Fruit fly (Drosophila melanogaster) whole organism, embryonic: ENCODE results near the gene Coq7.
A peak's percentile ranks its signal among the peaks of the same experiment; 100 is the strongest.

Source experiments
- Antp ChIP-seq: fragments of 200-800 bp; sonication (Bioruptor generic); optimal IDR thresholded peaks from 3 replicates; lab custom pipeline; 2016; ENCODE audit warnings: missing biosample characterization, missing genetic modification characterization
- CG1024 ChIP-seq: fragments of 200-800 bp; sonication (Bioruptor generic); IDR thresholded peaks from 2 replicates; pipeline ENCODE4 v1.3.6; 2022; ENCODE audit warnings: missing biosample characterization, missing genetic modification characterization
- CG10462 ChIP-seq: fragments of 200-800 bp; sonication (Bioruptor generic); optimal IDR thresholded peaks from 2 replicates; lab custom pipeline; 2016; ENCODE audit warnings: missing biosample characterization, missing genetic modification characterization
- CG11456 ChIP-seq: fragments of 200-800 bp; sonication (Bioruptor generic); IDR thresholded peaks from 3 replicates; pipeline ENCODE4 v1.3.6; 2022; ENCODE audit warnings: missing biosample characterization, missing genetic modification characterization
- CG11504 ChIP-seq: fragments of 200-800 bp; sonication (Bioruptor generic); optimal IDR thresholded peaks from 3 replicates; lab custom pipeline; 2019; ENCODE audit warnings: missing biosample characterization, mild to moderate bottlenecking, missing genetic modification characterization, moderate library complexity
- CG11560 ChIP-seq: fragments of 200-800 bp; sonication (Bioruptor generic); IDR thresholded peaks from 3 replicates; pipeline ENCODE4 v1.3.6; 2022; ENCODE audit warnings: missing biosample characterization, missing genetic modification characterization
- CG12299 ChIP-seq: fragments of 200-800 bp; sonication (Bioruptor generic); optimal IDR thresholded peaks from 2 replicates; lab custom pipeline; 2018; ENCODE audit warnings: missing biosample characterization, mild to moderate bottlenecking, missing genetic modification characterization
- CG13287 ChIP-seq: fragments of 200-800 bp; sonication (Bioruptor generic); IDR thresholded peaks from 2 replicates; pipeline ENCODE4 v1.3.6; 2022; ENCODE audit warnings: missing biosample characterization, missing genetic modification characterization; ENCODE audit not compliant: partially characterized antibody
- CG13424 ChIP-seq: fragments of 200-800 bp; sonication (Bioruptor generic); optimal IDR thresholded peaks from 2 replicates; lab custom pipeline; 2019; ENCODE audit warnings: missing biosample characterization, mild to moderate bottlenecking, missing genetic modification characterization, moderate library complexity
- CG13624 ChIP-seq: fragments of 200-800 bp; sonication (Bioruptor generic); optimal IDR thresholded peaks from 2 replicates; lab custom pipeline; 2016; ENCODE audit warnings: missing biosample characterization, missing genetic modification characterization
- CG14667 ChIP-seq: fragments of 200-800 bp; sonication (Bioruptor generic); IDR thresholded peaks from 2 replicates; pipeline ENCODE4 v1.3.6; 2022; ENCODE audit warnings: missing biosample characterization, missing genetic modification characterization
- CG17186 ChIP-seq: fragments of 200-800 bp; sonication (Bioruptor generic); optimal IDR thresholded peaks from 3 replicates; lab custom pipeline; 2017; ENCODE audit warnings: missing biosample characterization, missing genetic modification reagents, missing genetic modification characterization
- CG18599 ChIP-seq: fragments of 200-800 bp; sonication (Bioruptor generic); optimal IDR thresholded peaks from 3 replicates; lab custom pipeline; 2017; ENCODE audit warnings: missing biosample characterization, missing genetic modification characterization, mild to moderate bottlenecking, moderate library complexity, missing genetic modification reagents
- CG2116 ChIP-seq: fragments of 200-800 bp; sonication (Bioruptor generic); optimal IDR thresholded peaks from 3 replicates; lab custom pipeline; 2018; ENCODE audit warnings: missing biosample characterization, mild to moderate bottlenecking, missing genetic modification characterization
- CG2875 ChIP-seq: fragments of 200-800 bp; sonication (Bioruptor generic); optimal IDR thresholded peaks from 2 replicates; lab custom pipeline; 2017; ENCODE audit warnings: missing biosample characterization, mild to moderate bottlenecking, missing genetic modification characterization, missing genetic modification reagents
- CG3163 ChIP-seq: fragments of 200-800 bp; sonication (Bioruptor generic); optimal IDR thresholded peaks from 3 replicates; lab custom pipeline; 2016; ENCODE audit warnings: missing biosample characterization, missing genetic modification characterization
- CG32532 ChIP-seq: fragments of 200-800 bp; sonication (Bioruptor generic); IDR thresholded peaks from 2 replicates; pipeline ENCODE4 v1.3.6; 2022; ENCODE audit warnings: missing biosample characterization, missing genetic modification characterization
- CG34422 ChIP-seq: fragments of 200-800 bp; sonication (Bioruptor generic); IDR thresholded peaks from 3 replicates; pipeline ENCODE4 v1.3.6; 2022; ENCODE audit warnings: missing biosample characterization, missing genetic modification characterization
- CG42726 ChIP-seq: fragments of 200-800 bp; sonication (Bioruptor generic); IDR thresholded peaks from 2 replicates; pipeline ENCODE4 v1.3.6; 2022; ENCODE audit warnings: missing biosample characterization, missing genetic modification characterization; ENCODE audit not compliant: partially characterized antibody
- CG4730 ChIP-seq: fragments of 200-800 bp; sonication (Bioruptor generic); IDR thresholded peaks from 2 replicates; pipeline ENCODE4 v1.3.6; 2022; ENCODE audit warnings: missing biosample characterization, missing genetic modification characterization
- CG7786 ChIP-seq: fragments of 200-800 bp; sonication (Bioruptor generic); optimal IDR thresholded peaks from 2 replicates; lab custom pipeline; 2016; ENCODE audit warnings: missing biosample characterization, missing genetic modification characterization
- CG8290 ChIP-seq, 3 experiments: fragments of 200-800 bp; sonication (Bioruptor generic); optimal IDR thresholded peaks; 2 replicates each; lab custom pipeline; 2016 to 2019; ENCODE audit warnings: missing biosample characterization in 3 of 3, missing genetic modification characterization in 3 of 3, mild to moderate bottlenecking in 2 of 3, moderate library complexity in 1 of 3
- CG8388 ChIP-seq: fragments of 200-800 bp; sonication (Bioruptor generic); optimal IDR thresholded peaks from 2 replicates; lab custom pipeline; 2019; ENCODE audit warnings: missing biosample characterization, mild to moderate bottlenecking, missing genetic modification characterization, moderate library complexity
- CG8478 ChIP-seq: fragments of >200 bp; optimal IDR thresholded peaks from 2 replicates; lab custom pipeline; 2018
- HmgD ChIP-seq: fragments of 200-800 bp; sonication (Bioruptor generic); optimal IDR thresholded peaks from 3 replicates; lab custom pipeline; 2016; ENCODE audit warnings: missing biosample characterization, missing genetic modification characterization
- HmgZ ChIP-seq: fragments of 200-800 bp; sonication (Bioruptor generic); optimal IDR thresholded peaks from 2 replicates; lab custom pipeline; 2018; ENCODE audit warnings: missing biosample characterization, mild to moderate bottlenecking, missing genetic modification characterization
- Hmr ChIP-seq: fragments of 200-800 bp; sonication (Bioruptor generic); optimal IDR thresholded peaks from 3 replicates; lab custom pipeline; 2017; ENCODE audit warnings: mild to moderate bottlenecking, missing biosample characterization, missing genetic modification reagents, missing genetic modification characterization
- Jarid2 ChIP-seq: fragments of 200-800 bp; sonication (Bioruptor generic); optimal IDR thresholded peaks from 3 replicates; lab custom pipeline; 2017; ENCODE audit warnings: mild to moderate bottlenecking, missing biosample characterization, missing genetic modification reagents, missing genetic modification characterization
- Kr ChIP-seq: fragments of 200-800 bp; sonication (Bioruptor generic); optimal IDR thresholded peaks from 2 replicates; lab custom pipeline; 2017; ENCODE audit warnings: missing biosample characterization, mild to moderate bottlenecking, missing genetic modification characterization
- NC2β ChIP-seq: fragments of 200-800 bp; sonication (Bioruptor generic); optimal IDR thresholded peaks from 2 replicates; lab custom pipeline; 2016; ENCODE audit warnings: missing biosample characterization, missing genetic modification characterization
- PHDP ChIP-seq: fragments of 200-800 bp; sonication (Bioruptor generic); optimal IDR thresholded peaks from 3 replicates; lab custom pipeline; 2018; ENCODE audit warnings: missing biosample characterization, mild to moderate bottlenecking, missing genetic modification characterization, moderate library complexity
- Pdp1 ChIP-seq, 2 experiments: fragments of 200-800 bp; sonication (Bioruptor generic); optimal IDR thresholded peaks; 3 replicates each; lab custom pipeline; 2016; ENCODE audit warnings: missing biosample characterization in 2 of 2, missing genetic modification characterization in 2 of 2, mild to moderate bottlenecking in 1 of 2, moderate library complexity in 1 of 2
- Xbp1 ChIP-seq: fragments of 200-800 bp; sonication (Bioruptor generic); optimal IDR thresholded peaks from 3 replicates; lab custom pipeline; 2016; ENCODE audit warnings: missing biosample characterization, mild to moderate bottlenecking, missing genetic modification characterization
- bsh ChIP-seq, 2 experiments: fragments of 200-800 bp; sonication (Bioruptor generic); optimal IDR thresholded peaks; 2 replicates each; lab custom pipeline; 2017 to 2018; ENCODE audit warnings: mild to moderate bottlenecking in 2 of 2, missing biosample characterization in 2 of 2, missing genetic modification characterization in 2 of 2, moderate library complexity in 1 of 2
- danr ChIP-seq: fragments of 200-800 bp; sonication (Bioruptor generic); IDR thresholded peaks from 2 replicates; pipeline ENCODE4 v1.3.6; 2022; ENCODE audit warnings: missing biosample characterization, missing genetic modification characterization
- h ChIP-seq: fragments of >200 bp; optimal IDR thresholded peaks from 2 replicates; lab custom pipeline; 2017
- her ChIP-seq: fragments of 200-800 bp; sonication (Bioruptor generic); optimal IDR thresholded peaks from 2 replicates; lab custom pipeline; 2016; ENCODE audit warnings: missing biosample characterization, missing genetic modification characterization
- insv ChIP-seq, 2 experiments: fragments of 200-800 bp; sonication (Bioruptor generic); optimal IDR thresholded peaks; 3 replicates each; lab custom pipeline; 2016 to 2018; ENCODE audit warnings: missing biosample characterization in 2 of 2, missing genetic modification characterization in 2 of 2
- klu ChIP-seq: fragments of 200-800 bp; sonication (Bioruptor generic); IDR thresholded peaks from 2 replicates; pipeline ENCODE4 v1.3.6; 2022; ENCODE audit warnings: missing biosample characterization, missing genetic modification characterization
- lilli ChIP-seq: fragments of 200-800 bp; sonication (Bioruptor generic); optimal IDR thresholded peaks from 3 replicates; lab custom pipeline; 2016; ENCODE audit warnings: missing biosample characterization, missing genetic modification characterization
- nom ChIP-seq: fragments of 200-800 bp; sonication (Bioruptor generic); optimal IDR thresholded peaks from 2 replicates; lab custom pipeline; 2017; ENCODE audit warnings: missing biosample characterization, missing genetic modification characterization, mild to moderate bottlenecking, moderate library complexity, missing genetic modification reagents
- org-1 ChIP-seq: fragments of 200-800 bp; sonication (Bioruptor generic); optimal IDR thresholded peaks from 2 replicates; lab custom pipeline; 2017; ENCODE audit warnings: missing biosample characterization, missing genetic modification characterization
- psq ChIP-seq: fragments of 200-800 bp; sonication (Bioruptor generic); optimal IDR thresholded peaks from 2 replicates; lab custom pipeline; 2017; ENCODE audit warnings: missing biosample characterization, missing genetic modification characterization
- pzg ChIP-seq: fragments of 200-800 bp; sonication (Bioruptor generic); optimal IDR thresholded peaks from 3 replicates; lab custom pipeline; 2018; ENCODE audit warnings: missing biosample characterization, mild to moderate bottlenecking, missing genetic modification characterization, moderate library complexity
- schlank ChIP-seq: fragments of 200-800 bp; sonication (Bioruptor generic); optimal IDR thresholded peaks from 2 replicates; lab custom pipeline; 2018; ENCODE audit warnings: missing biosample characterization, mild to moderate bottlenecking, missing genetic modification characterization
- sens ChIP-seq: fragments of 200-800 bp; sonication (Bioruptor generic); peaks from one replicate; lab custom pipeline; 2016; ENCODE audit warnings: missing biosample characterization, missing genetic modification characterization
- slp2 ChIP-seq: fragments of 200-800 bp; sonication (Bioruptor generic); optimal IDR thresholded peaks from 2 replicates; lab custom pipeline; 2016; ENCODE audit warnings: missing biosample characterization, missing genetic modification characterization
- so ChIP-seq: fragments of 200-800 bp; sonication (Bioruptor generic); IDR thresholded peaks from 3 replicates; pipeline ENCODE4 v1.3.6; 2022; ENCODE audit warnings: missing biosample characterization, missing genetic modification characterization
- tup ChIP-seq: fragments of 200-800 bp; sonication (Bioruptor generic); optimal IDR thresholded peaks from 2 replicates; lab custom pipeline; 2016; ENCODE audit warnings: missing biosample characterization, mild to moderate bottlenecking, missing genetic modification characterization, moderate library complexity
- wdn ChIP-seq: fragments of 200-800 bp; sonication (Bioruptor generic); IDR thresholded peaks from 2 replicates; pipeline ENCODE4 v1.3.6; 2022; ENCODE audit warnings: missing biosample characterization, missing genetic modification characterization

Coq7 gene

dm6 chrX:6741184-6741586, 29.8 kb upstream of the Coq7 start (continued):
- peak in 1 of 2 experiments; percentile 35 for TF ChIP-seq bsh (GFP tag; optimal IDR thresholded peaks at IDR 0.05; lab: Kevin White, UChicago)
- TF ChIP-seq pzg (GFP tag; lab: Kevin White, UChicago): peak; percentile 95
- TF ChIP-seq CG10462 (GFP tag; lab: Kevin White, UChicago): peak; percentile 1
- peak; percentile 18 for TF ChIP-seq CG8388 (GFP tag; lab: Kevin White, UChicago)
- peak; percentile 73 for TF ChIP-seq lilli
- TF ChIP-seq schlank (tag; lab: Kevin White, UChicago): no peak
- peak; percentile 41 for TF ChIP-seq NC2β (GFP tag; lab: Kevin White, UChicago)
- peak; percentile 93 for TF ChIP-seq CG17186
- TF ChIP-seq CG4730 (GFP tag; lab: Robert Waterston, UW): no peak
- no peak for TF ChIP-seq tup (GFP tag; lab: Kevin White, UChicago)
- 0 out of 2 replicates have a peak, but pooled peaks have one; percentile 26 for TF ChIP-seq danr (GFP tag; lab: Robert Waterston, UW)
- peak; percentile 29 to 65 for TF ChIP-seq Pdp1 (GFP tag; optimal IDR thresholded peaks at IDR 0.05; lab: Kevin White, UChicago)
- no peak for TF ChIP-seq psq (GFP tag; lab: Kevin White, UChicago)
- peak; percentile 82 for TF ChIP-seq CG8290 (GFP tag; optimal IDR thresholded peaks at IDR 0.05; lab: Kevin White, UChicago)
- TF ChIP-seq CG8290 (tag; optimal IDR thresholded peaks at IDR 0.05; lab: Kevin White, UChicago): peak in 1 of 2 experiments; percentile 91
- peak; percentile 50; the same call in 1 of the 3 replicates for TF ChIP-seq CG34422 (GFP tag; lab: Robert Waterston, UW)
- peak; percentile 66 for TF ChIP-seq HmgD (GFP tag; lab: Kevin White, UChicago)
- 0 out of 2 replicates have a peak, but pooled peaks have one; percentile 27 for TF ChIP-seq klu (GFP tag; lab: Robert Waterston, UW)
- peak; percentile 50; the same call in 1 of the 3 replicates for TF ChIP-seq CG11456
- peak; percentile 86 for TF ChIP-seq CG2116 (GFP tag; lab: Kevin White, UChicago)
- TF ChIP-seq CG2875 (GFP tag; lab: Kevin White, UChicago): no peak
- peak; percentile 61 for TF ChIP-seq Xbp1 (GFP tag; lab: Kevin White, UChicago)
- TF ChIP-seq h (lab: Kevin White, UChicago): no peak
- TF ChIP-seq wdn (GFP tag; lab: Robert Waterston, UW): peak; percentile 48; the same call in 1 of the 2 replicates
- TF ChIP-seq nom: no peak
- TF ChIP-seq CG11560: peak; percentile 54; the same call in 2 of the 3 replicates
- TF ChIP-seq org-1: peak; percentile 12
- peak; percentile 33 for TF ChIP-seq Antp (GFP tag; lab: Kevin White, UChicago)
- TF ChIP-seq CG32532 (GFP tag; lab: Robert Waterston, UW): peak; percentile 74; the same call in 1 of the 2 replicates
- TF ChIP-seq CG42726 (GFP tag; lab: Robert Waterston, UW): peak; percentile 92
- peak; percentile 62 for TF ChIP-seq CG11504 (tag; lab: Kevin White, UChicago)
- TF ChIP-seq so (GFP tag; lab: Robert Waterston, UW): peak; percentile 48; the same call in 1 of the 3 replicates
- peak; percentile 92 for TF ChIP-seq sens
- peak; percentile 22 for TF ChIP-seq CG13424 (tag; lab: Kevin White, UChicago)
- TF ChIP-seq CG7786: peak; percentile 25
- no peak for TF ChIP-seq CG8478 (lab: Kevin White, UChicago)
- no peak for TF ChIP-seq slp2 (GFP tag; lab: Kevin White, UChicago)
- TF ChIP-seq CG13624: peak; percentile 52
- peak; percentile 52; the same call in 1 of the 2 replicates for TF ChIP-seq CG1024
- peak; percentile 33 for TF ChIP-seq CG3163 (GFP tag; lab: Kevin White, UChicago)
- peak; percentile 49 for TF ChIP-seq PHDP (tag; lab: Kevin White, UChicago)
- no peak for TF ChIP-seq CG14667 (GFP tag; lab: Robert Waterston, UW)
- TF ChIP-seq insv (GFP tag; optimal IDR thresholded peaks at IDR 0.05; lab: Kevin White, UChicago): peak in 1 of 2 experiments; percentile 27
- peak; percentile 82 for TF ChIP-seq HmgZ (tag; lab: Kevin White, UChicago)
- no peak for TF ChIP-seq CG12299 (tag; lab: Kevin White, UChicago)
- peak; percentile 81 for TF ChIP-seq CG13287 (GFP tag; lab: Robert Waterston, UW)
- TF ChIP-seq CG18599: peak; percentile 40
- TF ChIP-seq her (GFP tag; lab: Kevin White, UChicago): no peak
- no peak for TF ChIP-seq Kr
- TF ChIP-seq Hmr: peak; percentile 77
- TF ChIP-seq Jarid2 (GFP tag; lab: Kevin White, UChicago): no peak
